Fruit fly (Drosophila melanogaster): ENCODE measurements around the gene neo.

neo gene

DNA sequence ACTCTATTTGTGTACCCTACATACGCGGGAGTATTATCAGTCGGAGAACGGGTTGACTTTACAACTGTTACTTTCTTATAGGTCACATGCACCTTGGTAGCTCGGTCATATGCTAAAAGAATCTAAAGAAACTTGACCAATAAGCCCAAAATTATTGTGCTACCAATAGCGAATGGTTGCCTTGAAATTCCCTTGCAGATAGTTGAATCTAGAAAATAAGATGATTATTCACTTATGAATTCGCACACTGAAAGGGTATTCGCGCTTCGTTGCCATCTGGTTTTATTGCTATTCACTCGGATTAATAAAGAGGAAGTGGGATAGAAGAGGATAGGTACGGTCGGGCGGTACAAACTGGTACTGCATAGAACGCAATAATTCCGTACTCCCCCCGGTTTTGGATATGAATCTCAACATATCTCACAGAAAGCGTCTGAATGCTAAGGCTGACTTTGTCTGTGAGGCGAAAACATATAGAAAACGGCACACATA lies 45.1 kb upstream of the neo start (continued):
- TF ChIP-seq CG17568 (GFP tag; optimal IDR thresholded peaks at IDR 0.05) (no peak), corto (GFP tag; optimal IDR thresholded peaks at IDR 0.05) (no peak), scrt (GFP tag; optimal IDR thresholded peaks at IDR 0.05) (peak; percentile 47), Mrtf (GFP tag; IDR thresholded peaks at IDR 0.05) (peak; percentile 70; the same call in 2 of the 3 replicates), CG32767 (GFP tag; IDR thresholded peaks at IDR 0.05) (no peak), pho (GFP tag; optimal IDR thresholded peaks at IDR 0.05) (peak; percentile 86), CG11696 (GFP tag; IDR thresholded peaks at IDR 0.05) (no peak), CG30431 (GFP tag; optimal IDR thresholded peaks at IDR 0.05) (peak; percentile 59), HLH3B (GFP tag; IDR thresholded peaks at IDR 0.05) (peak; percentile 56), Myb (GFP tag; optimal IDR thresholded peaks at IDR 0.05) (peak; percentile 56), CG17361 (GFP tag; IDR thresholded peaks at IDR 0.05) (peak; percentile 80), NFAT (GFP tag; IDR thresholded peaks at IDR 0.05) (no peak), CG11456 (GFP tag; IDR thresholded peaks at IDR 0.05) (peak; percentile 68; the same call in 2 of the 3 replicates), sim (GFP tag; IDR thresholded peaks at IDR 0.05) (no peak), CG18476 (GFP tag; optimal IDR thresholded peaks at IDR 0.05) (peak; percentile 59), fd3F (GFP tag; optimal IDR thresholded peaks at IDR 0.05) (peak; percentile 81), lbe (GFP tag; optimal IDR thresholded peaks at IDR 0.05) (no peak), tap (tag; optimal IDR thresholded peaks at IDR 0.05) (peak; percentile 28), CG11560 (tag; IDR thresholded peaks at IDR 0.05) (peak; percentile 73), Fer1 (GFP tag; optimal IDR thresholded peaks at IDR 0.05) (peak; percentile 61), Dip2 (GFP tag; IDR thresholded peaks at IDR 0.05) (0 out of 2 replicates have a peak, but pooled peaks have one; percentile 10), gsb-n (tag; optimal IDR thresholded peaks at IDR 0.05) (no peak), CG12236 (GFP tag; optimal IDR thresholded peaks at IDR 0.05) (peak; percentile 31), yki (optimal IDR thresholded peaks at IDR 0.05) (no peak), fd102C (GFP tag; optimal IDR thresholded peaks at IDR 0.05) (no peak), salm (tag; optimal IDR thresholded peaks at IDR 0.05) (no peak), GATAe (GFP tag; conservative IDR thresholded peaks at IDR 0.05) (peak; percentile 91), CG11398 (GFP tag; optimal IDR thresholded peaks at IDR 0.05) (peak; percentile 68), Ssrp (tag; optimal IDR thresholded peaks at IDR 0.05) (peak; percentile 73), CG17612 (GFP tag; IDR thresholded peaks at IDR 0.05) (0 out of 2 replicates have a peak, but pooled peaks have one; percentile 48), CG7372 (GFP tag; IDR thresholded peaks at IDR 0.05) (peak; percentile 73), CG32772 (GFP tag; IDR thresholded peaks at IDR 0.05) (peak; percentile 57), ewg (GFP tag; optimal IDR thresholded peaks at IDR 0.05) (peak; percentile 33), hkb (optimal IDR thresholded peaks at IDR 0.05) (no peak), hkb (GFP tag; IDR thresholded peaks at IDR 0.05) (peak; percentile 77), sr (GFP tag; IDR thresholded peaks at IDR 0.05) (no peak), CG14860 (GFP tag; IDR thresholded peaks at IDR 0.05; ENCODE audit: partially characterized antibody) (no peak), CG1792 (GFP tag; optimal IDR thresholded peaks at IDR 0.05) (peak; percentile 53), sisA (GFP tag; IDR thresholded peaks at IDR 0.05) (peak; percentile 77; the same call in 1 of the 2 replicates), crp (GFP tag; optimal IDR thresholded peaks at IDR 0.05) (peak in 1 of 2 experiments; percentile 30), hb (GFP tag; IDR thresholded peaks at IDR 0.05; ENCODE audit: partially characterized antibody) (no peak), ro (GFP tag; IDR thresholded peaks at IDR 0.05) (no peak), ase (GFP tag; IDR thresholded peaks at IDR 0.05) (no peak), CG18011 (GFP tag; optimal IDR thresholded peaks at IDR 0.05) (peak; percentile 25), MESR4 (GFP tag; optimal IDR thresholded peaks at IDR 0.05) (no peak), CG15269 (tag; optimal IDR thresholded peaks at IDR 0.05) (peak; percentile 81), CG2712 (tag; optimal IDR thresholded peaks at IDR 0.05) (peak; percentile 53), CG7963 (GFP tag; IDR thresholded peaks at IDR 0.05; ENCODE audit: partially characterized antibody) (no peak), YL-1 (GFP tag; optimal IDR thresholded peaks at IDR 0.05) (no peak), CG7786 (GFP tag; optimal IDR thresholded peaks at IDR 0.05) (peak; percentile 92), nau (GFP tag; optimal IDR thresholded peaks at IDR 0.05) (no peak)

Measured in whole organism, embryonic.